Fruit fly (Drosophila melanogaster): ENCODE results near the gene pck.

DNA sequence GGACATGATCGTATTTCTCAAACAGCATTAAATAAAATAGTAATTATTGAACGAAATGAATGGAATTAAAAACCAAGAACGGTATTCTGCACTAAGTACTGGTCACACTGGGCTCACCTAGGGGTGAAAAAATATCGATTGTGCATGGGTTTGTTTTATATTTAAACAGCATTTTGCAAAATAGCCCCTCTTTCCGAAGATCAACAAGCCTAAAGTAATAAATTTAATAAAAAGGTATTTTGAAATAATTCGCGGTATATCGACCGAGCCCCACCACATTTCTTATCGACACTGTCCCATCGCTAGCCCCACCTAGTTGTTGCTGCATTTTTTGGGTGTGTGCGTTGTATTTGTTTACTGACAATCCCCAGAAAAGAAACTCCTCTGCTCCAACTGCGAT is at the start of gene pck:
- no peak for TF ChIP-seq Dfd (GFP tag; optimal IDR thresholded peaks at IDR 0.05)
- TF ChIP-seq ey (GFP tag; optimal IDR thresholded peaks at IDR 0.05), result peak; percentile 74
- no peak for TF ChIP-seq pan (optimal IDR thresholded peaks at IDR 0.05)
- TF ChIP-seq brk (GFP tag; optimal IDR thresholded peaks at IDR 0.05), result no peak
- no peak for TF ChIP-seq Hr78 (GFP tag; optimal IDR thresholded peaks at IDR 0.05)
- no peak for TF ChIP-seq Abd-B (GFP tag; optimal IDR thresholded peaks at IDR 0.05)
- TF ChIP-seq woc (GFP tag; optimal IDR thresholded peaks at IDR 0.05), result no peak
- TF ChIP-seq rgr (GFP tag; optimal IDR thresholded peaks at IDR 0.05), result peak; percentile 82

All from whole organism, wandering third instar larva.